Worm (Caenorhabditis elegans) whole organism, L4 larva: Measurements from ENCODE around the gene skr-9.

Experiments used
- D1046.2 ChIP-seq: fragments of 200-800 bp; sonication (Bioruptor generic); IDR thresholded peaks from 2 replicates; pipeline ENCODE4 v1.3.6; 2022; ENCODE audit warnings: missing genetic modification characterization, missing compliant biosample characterization
- F26F4.8 ChIP-seq: fragments of 200-800 bp; sonication (Bioruptor generic); conservative IDR thresholded peaks from 2 replicates; pipeline ENCODE4 v1.3.6; 2022; ENCODE audit warnings: missing genetic modification characterization, missing compliant biosample characterization
- Y5F2A.4 ChIP-seq: fragments of 200-800 bp; sonication (Bioruptor generic); optimal IDR thresholded peaks from 2 replicates; lab custom pipeline; 2018; ENCODE audit warnings: mild to moderate bottlenecking, missing genetic modification characterization, missing compliant biosample characterization
- aha-1 ChIP-seq: fragments of 150-350 bp; peaks from one replicate; lab custom pipeline; 2014; ENCODE audit warnings: missing biosample characterization, missing genetic modification characterization
- arid-1 ChIP-seq: fragments of 200-800 bp; sonication (Bioruptor generic); conservative IDR thresholded peaks from 2 replicates; pipeline ENCODE4 v1.3.6; 2022; ENCODE audit warnings: missing genetic modification reagents, missing genetic modification characterization, missing compliant biosample characterization
- ceh-28 ChIP-seq: fragments of 150-350 bp; optimal IDR thresholded peaks from 2 replicates; lab custom pipeline; 2014; ENCODE audit warnings: missing biosample characterization, missing genetic modification reagents, missing genetic modification characterization
- ceh-44 ChIP-seq: fragments of 200-800 bp; sonication (Bioruptor generic); IDR thresholded peaks from 2 replicates; pipeline ENCODE4 v1.3.6; 2022; ENCODE audit warnings: missing genetic modification reagents, missing genetic modification characterization, missing compliant biosample characterization
- ceh-82 ChIP-seq: sonication (generic microtip); optimal IDR thresholded peaks from 2 replicates; lab custom pipeline; 2017; ENCODE audit warnings: missing biosample characterization, missing genetic modification characterization
- cey-2 ChIP-seq: sonication (generic microtip); optimal IDR thresholded peaks from 3 replicates; lab custom pipeline; 2017; ENCODE audit warnings: missing genetic modification characterization, mild to moderate bottlenecking, missing compliant biosample characterization, antibody characterized with exemption, borderline replicate concordance; ENCODE audit not compliant: insufficient read depth
- daf-12 ChIP-seq: fragments of 150-350 bp; optimal IDR thresholded peaks from 2 replicates; lab custom pipeline; 2014; ENCODE audit warnings: missing biosample characterization, missing genetic modification reagents, missing genetic modification characterization
- daf-16 ChIP-seq, 3 experiments: sonication (generic microtip); optimal IDR thresholded peaks; 2 replicates each; lab custom pipeline; 2016 to 2017; ENCODE audit warnings: missing genetic modification characterization in 3 of 3, missing genetic modification reagents in 3 of 3, mild to moderate bottlenecking in 2 of 3, missing compliant biosample characterization in 2 of 3, missing biosample characterization in 1 of 3, moderate library complexity in 1 of 3
- duxl-1 ChIP-seq: sonication (generic microtip); optimal IDR thresholded peaks from 2 replicates; lab custom pipeline; 2016; ENCODE audit warnings: mild to moderate bottlenecking, missing genetic modification characterization, moderate library complexity, missing compliant biosample characterization; ENCODE audit not compliant: poor library complexity
- dve-1 ChIP-seq: sonication (generic microtip); optimal IDR thresholded peaks from 2 replicates; lab custom pipeline; 2017; ENCODE audit warnings: antibody characterized with exemption, mild to moderate bottlenecking, missing genetic modification characterization, missing compliant biosample characterization; ENCODE audit not compliant: insufficient read depth
- egl-43 ChIP-seq: fragments of 200-800 bp; sonication (Bioruptor generic); IDR thresholded peaks from 2 replicates; pipeline ENCODE4 v1.3.6; 2022; ENCODE audit warnings: missing genetic modification reagents, missing genetic modification characterization, missing compliant biosample characterization
- fos-1 ChIP-seq: fragments of 150-350 bp; optimal IDR thresholded peaks from 2 replicates; lab custom pipeline; 2014; ENCODE audit warnings: missing biosample characterization, missing genetic modification characterization
- lim-7 ChIP-seq: fragments of 200-800 bp; sonication (Bioruptor generic); IDR thresholded peaks from 2 replicates; pipeline ENCODE4 v1.3.6; 2022; ENCODE audit warnings: missing genetic modification characterization, missing compliant biosample characterization
- lin-1 ChIP-seq: fragments of 200-800 bp; sonication (Bioruptor generic); IDR thresholded peaks from 2 replicates; pipeline ENCODE4 v1.3.6; 2022; ENCODE audit warnings: missing genetic modification reagents, missing genetic modification characterization, missing compliant biosample characterization
- lsy-2 ChIP-seq, 2 experiments: fragments of 150-350 bp in 1 of 2; sonication (generic microtip) in 1 of 2; optimal IDR thresholded peaks; 2 replicates each; lab custom pipeline; 2014 to 2017; ENCODE audit warnings: missing biosample characterization in 2 of 2, missing genetic modification characterization in 2 of 2
- mxl-2 ChIP-seq: fragments of 200-800 bp; sonication (Bioruptor generic); conservative IDR thresholded peaks from 2 replicates; pipeline ENCODE4 v1.3.6; 2022; ENCODE audit warnings: missing genetic modification reagents, missing genetic modification characterization, missing compliant biosample characterization
- nhr-11 ChIP-seq: fragments of 150-350 bp; optimal IDR thresholded peaks from 2 replicates; lab custom pipeline; 2014; ENCODE audit warnings: missing biosample characterization, missing genetic modification characterization
- nhr-237 ChIP-seq: sonication (generic microtip); optimal IDR thresholded peaks from 2 replicates; lab custom pipeline; 2017; ENCODE audit warnings: missing biosample characterization, missing genetic modification characterization
- nhr-41 ChIP-seq: fragments of 200-800 bp; sonication (Bioruptor generic); IDR thresholded peaks from 2 replicates; pipeline ENCODE4 v1.3.6; 2022; ENCODE audit warnings: missing genetic modification reagents, missing genetic modification characterization, missing compliant biosample characterization
- nhr-48 ChIP-seq: sonication (generic microtip); optimal IDR thresholded peaks from 2 replicates; lab custom pipeline; 2016; ENCODE audit warnings: mild to moderate bottlenecking, missing genetic modification characterization, missing compliant biosample characterization
- nhr-76 ChIP-seq: fragments of 150-350 bp; optimal IDR thresholded peaks from 2 replicates; lab custom pipeline; 2014; ENCODE audit warnings: missing biosample characterization, missing genetic modification characterization
- skn-1 ChIP-seq: fragments of 150-350 bp; optimal IDR thresholded peaks from 2 replicates; lab custom pipeline; 2014; ENCODE audit warnings: missing biosample characterization, missing genetic modification characterization
- tag-97 ChIP-seq: fragments of 200-800 bp; sonication (Bioruptor generic); IDR thresholded peaks from 2 replicates; pipeline ENCODE4 v1.3.6; 2022; ENCODE audit warnings: missing genetic modification characterization, missing compliant biosample characterization
- unc-62 ChIP-seq, 3 experiments: fragments of 150-350 bp in 1 of 3; sonication (generic microtip); optimal IDR thresholded peaks in 2 of 3; peaks in 1 of 3; 1 replicate in 1 of 3; 2 replicates in 2 of 3; lab custom pipeline; 2014 to 2017; ENCODE audit warnings: missing biosample characterization in 3 of 3, missing genetic modification characterization in 3 of 3, missing genetic modification reagents in 3 of 3, missing genotype in 1 of 3
- zip-11 ChIP-seq: fragments of 200-800 bp; sonication (Bioruptor generic); IDR thresholded peaks from 2 replicates; pipeline ENCODE4 v1.3.6; 2022; ENCODE audit warnings: missing genetic modification characterization, missing compliant biosample characterization

The skr-9 gene

ce11 chrIV:17191791-17192190, 28.4 kb downstream of the skr-9 start, which contains the start of gene flp-17:
flp-17 (minus strand) TSS chrIV:17191891.
- no peak for TF ChIP-seq duxl-1 (tag; lab: Kevin White, UChicago)
- TF ChIP-seq ceh-82 (tag; lab: Kevin White, UChicago): no peak
- TF ChIP-seq tag-97 (GFP tag; lab: Robert Waterston, UW): no peak
- no peak for TF ChIP-seq egl-43 (GFP tag; lab: Robert Waterston, UW)
- TF ChIP-seq skn-1: no peak
- TF ChIP-seq zip-11 (GFP tag; lab: Robert Waterston, UW): no peak
- TF ChIP-seq daf-12: no peak
- no peak for TF ChIP-seq nhr-11 (tag; lab: Kevin White, UChicago)
- no peak for TF ChIP-seq cey-2 (tag; lab: Kevin White, UChicago)
- TF ChIP-seq ceh-28 (tag; lab: Kevin White, UChicago): no peak

ce11 chrIV:17193491-17193890, 30.1 kb downstream of the skr-9 start:
- TF ChIP-seq daf-12: no peak
- TF ChIP-seq nhr-76 (tag; lab: Kevin White, UChicago): no peak
- no peak for TF ChIP-seq nhr-41
- no peak for TF ChIP-seq nhr-48 (tag; lab: Kevin White, UChicago)
- TF ChIP-seq, all 104 proteins: peak for 0

- TF ChIP-seq mxl-2 (GFP tag; lab: Robert Waterston, UW): no peak
- no peak for TF ChIP-seq F26F4.8 (GFP tag; lab: Robert Waterston, UW)
- TF ChIP-seq aha-1 (tag; lab: Kevin White, UChicago): peak; percentile 71
- TF ChIP-seq lin-1 (GFP tag; lab: Robert Waterston, UW): no peak
- no peak for TF ChIP-seq Y5F2A.4 (GFP tag; lab: Kevin White, UChicago)
- TF ChIP-seq daf-12: no peak
- TF ChIP-seq, all 104 proteins: peak for 1
These were observed 36.3 kb downstream of the skr-9 start for ce11 chrIV:17199706-17200105.

- TF ChIP-seq nhr-237 (no peak), fos-1 (tag; lab: Kevin White, UChicago) (no peak), D1046.2 (no peak)
- TF ChIP-seq, all 104 proteins: peak for 0
These were observed 43.4 kb downstream of the skr-9 start, which contains the start of gene cnnm-1 for ce11 chrIV:17206745-17207144. cnnm-1 (minus strand) TSS chrIV:17206845.

ce11 chrIV:17207864-17208263, 44.5 kb downstream of the skr-9 start:
- TF ChIP-seq unc-62 (GFP tag; optimal IDR thresholded peaks at IDR 0.05 in 1 of 2; lab: Kevin White, UChicago) (peak in 1 of 2 experiments; percentile 79), unc-62 (tag; optimal IDR thresholded peaks at IDR 0.05; lab: Kevin White, UChicago) (no peak), daf-16 (GFP tag; optimal IDR thresholded peaks at IDR 0.05; lab: Kevin White, UChicago) (no peak), daf-16 (tag; optimal IDR thresholded peaks at IDR 0.05; lab: Kevin White, UChicago) (peak; percentile 30), ceh-44 (GFP tag; lab: Robert Waterston, UW) (no peak), dve-1 (tag; lab: Kevin White, UChicago) (peak; percentile 37), ceh-28 (tag; lab: Kevin White, UChicago) (no peak), lim-7 (no peak), arid-1 (GFP tag; lab: Robert Waterston, UW) (no peak)

ce11 chrIV:17209309-17209708, 45.9 kb downstream of the skr-9 start:
- peak; percentile 10 for TF ChIP-seq dve-1 (tag; lab: Kevin White, UChicago)
- peak in 1 of 2 experiments; percentile 1 for TF ChIP-seq lsy-2 (tag; optimal IDR thresholded peaks at IDR 0.05; lab: Kevin White, UChicago)
- peak; percentile 77 for TF ChIP-seq aha-1 (tag; lab: Kevin White, UChicago)
- no peak for TF ChIP-seq daf-16 (GFP tag; optimal IDR thresholded peaks at IDR 0.05; lab: Kevin White, UChicago)
- TF ChIP-seq daf-16 (tag; optimal IDR thresholded peaks at IDR 0.05; lab: Kevin White, UChicago): peak; percentile 9
- no peak for TF ChIP-seq nhr-48 (tag; lab: Kevin White, UChicago)
